Worm (Caenorhabditis elegans) whole organism, L3 larva: ENCODE data around the gene frpr-15.

Experiments used
- aly-2 ChIP-seq: fragments of 150-350 bp; optimal IDR thresholded peaks from 2 replicates; lab custom pipeline; 2014; ENCODE audit warnings: missing biosample characterization, missing genetic modification characterization
- ceh-16 ChIP-seq: sonication (generic microtip); optimal IDR thresholded peaks from 2 replicates; lab custom pipeline; 2017; ENCODE audit warnings: missing biosample characterization, missing genetic modification characterization
- ceh-28 ChIP-seq: fragments of 150-350 bp; optimal IDR thresholded peaks from 2 replicates; lab custom pipeline; 2014; ENCODE audit warnings: missing biosample characterization, missing genetic modification reagents, missing genetic modification characterization
- ceh-82 ChIP-seq: fragments of 150-350 bp; optimal IDR thresholded peaks from 2 replicates; lab custom pipeline; 2014; ENCODE audit warnings: missing biosample characterization, missing genetic modification characterization
- ceh-9 ChIP-seq: sonication (generic microtip); optimal IDR thresholded peaks from 2 replicates; lab custom pipeline; 2018; ENCODE audit warnings: missing biosample characterization, missing genetic modification characterization
- daf-12 ChIP-seq: fragments of 150-350 bp; optimal IDR thresholded peaks from 2 replicates; lab custom pipeline; 2014; ENCODE audit warnings: missing biosample characterization, missing genetic modification reagents, missing genetic modification characterization
- egl-27 ChIP-seq: sonication (generic microtip); optimal IDR thresholded peaks from 4 replicates; lab custom pipeline; 2017; ENCODE audit warnings: missing biosample characterization, missing genetic modification reagents, missing genetic modification characterization
- egl-5 ChIP-seq: fragments of 150-350 bp; optimal IDR thresholded peaks from 2 replicates; lab custom pipeline; 2017; ENCODE audit warnings: missing biosample characterization, missing genetic modification reagents, missing genetic modification characterization, inconsistent platforms
- elt-1 ChIP-seq: fragments of 150-350 bp; optimal IDR thresholded peaks from 2 replicates; lab custom pipeline; 2014; ENCODE audit warnings: missing biosample characterization, missing genetic modification characterization
- elt-2 ChIP-seq: sonication (generic microtip); optimal IDR thresholded peaks from 2 replicates; lab custom pipeline; 2016; ENCODE audit warnings: missing genetic modification reagents, mild to moderate bottlenecking, missing genetic modification characterization, missing compliant biosample characterization
- elt-3 ChIP-seq, 3 experiments: fragments of 150-350 bp in 1 of 3; sonication (generic microtip) in 2 of 3; optimal IDR thresholded peaks; 2 replicates in 2 of 3; 4 replicates in 1 of 3; lab custom pipeline; 2014 to 2017; ENCODE audit warnings: missing biosample characterization in 3 of 3, missing genetic modification characterization in 3 of 3
- eor-1 ChIP-seq, 2 experiments: fragments of 150-350 bp; optimal IDR thresholded peaks; 2 replicates each; lab custom pipeline; 2014 to 2018; ENCODE audit warnings: missing biosample characterization in 2 of 2, missing genetic modification characterization in 2 of 2
- fkh-10 ChIP-seq: sonication (generic microtip); optimal IDR thresholded peaks from 2 replicates; lab custom pipeline; 2017; ENCODE audit warnings: missing biosample characterization, missing genetic modification reagents, missing genetic modification characterization
- fkh-2 ChIP-seq: fragments of 150-350 bp; optimal IDR thresholded peaks from 2 replicates; lab custom pipeline; 2014; ENCODE audit warnings: missing biosample characterization, missing genetic modification reagents, missing genetic modification characterization
- fos-1 ChIP-seq: fragments of 150-350 bp; optimal IDR thresholded peaks from 2 replicates; lab custom pipeline; 2014; ENCODE audit warnings: missing biosample characterization, missing genetic modification characterization
- hmg-11 ChIP-seq: sonication (generic microtip); optimal IDR thresholded peaks from 2 replicates; lab custom pipeline; 2016; ENCODE audit warnings: missing genetic modification characterization, missing compliant biosample characterization
- lin-15B ChIP-seq: fragments of 150-350 bp; optimal IDR thresholded peaks from 2 replicates; lab custom pipeline; 2014; ENCODE audit warnings: missing biosample characterization, missing genetic modification characterization
- lin-39 ChIP-seq: fragments of 150-350 bp; optimal IDR thresholded peaks from 2 replicates; lab custom pipeline; 2018; ENCODE audit warnings: missing biosample characterization, missing genetic modification reagents, missing genetic modification characterization
- mml-1 ChIP-seq: fragments of 150-350 bp; sonication (generic microtip); optimal IDR thresholded peaks from 3 replicates; lab custom pipeline; 2014; ENCODE audit warnings: missing biosample characterization, missing genetic modification characterization
- nfya-1 ChIP-seq: sonication (generic microtip); optimal IDR thresholded peaks from 2 replicates; lab custom pipeline; 2017; ENCODE audit warnings: missing genetic modification characterization, mild to moderate bottlenecking, missing compliant biosample characterization, antibody characterized with exemption, moderate library complexity; ENCODE audit not compliant: insufficient read depth
- nhr-11 ChIP-seq: fragments of 150-350 bp; optimal IDR thresholded peaks from 2 replicates; lab custom pipeline; 2014; ENCODE audit warnings: missing biosample characterization, missing genetic modification characterization
- nhr-23 ChIP-seq: fragments of 150-350 bp; optimal IDR thresholded peaks from 2 replicates; lab custom pipeline; 2014; ENCODE audit warnings: missing biosample characterization, missing genetic modification reagents, missing genetic modification characterization
- nhr-237 ChIP-seq: fragments of 150-350 bp; optimal IDR thresholded peaks from 2 replicates; lab custom pipeline; 2014; ENCODE audit warnings: missing biosample characterization, missing genetic modification characterization
- nhr-28 ChIP-seq: fragments of 150-350 bp; optimal IDR thresholded peaks from 2 replicates; lab custom pipeline; 2014; ENCODE audit warnings: missing biosample characterization, missing genetic modification characterization
- nhr-43 ChIP-seq: sonication (generic microtip); optimal IDR thresholded peaks from 2 replicates; lab custom pipeline; 2016; ENCODE audit warnings: mild to moderate bottlenecking, missing genetic modification characterization, missing compliant biosample characterization; ENCODE audit not compliant: poor library complexity, severe bottlenecking
- nhr-76 ChIP-seq: fragments of 150-350 bp; sonication (generic microtip); optimal IDR thresholded peaks from 5 replicates; lab custom pipeline; 2014; ENCODE audit warnings: missing biosample characterization, missing genetic modification characterization
- nhr-77 ChIP-seq: fragments of 150-350 bp; optimal IDR thresholded peaks from 2 replicates; lab custom pipeline; 2014; ENCODE audit warnings: missing biosample characterization, missing genetic modification characterization
- pha-4 ChIP-seq: fragments of 150-350 bp; optimal IDR thresholded peaks from 2 replicates; lab custom pipeline; 2014; ENCODE audit warnings: missing biosample characterization, missing genetic modification reagents, missing genetic modification characterization
- pqm-1 ChIP-seq: fragments of 150-350 bp; optimal IDR thresholded peaks from 2 replicates; lab custom pipeline; 2017; ENCODE audit warnings: missing biosample characterization, missing genetic modification characterization, inconsistent platforms
- sea-2 ChIP-seq: fragments of 150-350 bp; sonication (generic microtip); optimal IDR thresholded peaks from 4 replicates; lab custom pipeline; 2014; ENCODE audit warnings: missing biosample characterization, missing genetic modification reagents, missing genetic modification characterization
- skn-1 ChIP-seq: fragments of 150-350 bp; optimal IDR thresholded peaks from 2 replicates; lab custom pipeline; 2014; ENCODE audit warnings: missing biosample characterization, missing genetic modification characterization
- unc-39 ChIP-seq: sonication (generic microtip); optimal IDR thresholded peaks from 4 replicates; lab custom pipeline; 2017; ENCODE audit warnings: missing biosample characterization, missing genetic modification characterization
- unc-62 ChIP-seq: fragments of 150-350 bp; sonication (generic microtip); optimal IDR thresholded peaks from 4 replicates; lab custom pipeline; 2014; ENCODE audit warnings: missing biosample characterization, missing genetic modification reagents, missing genetic modification characterization
- ztf-11 ChIP-seq: fragments of 150-350 bp; optimal IDR thresholded peaks from 2 replicates; lab custom pipeline; 2014; ENCODE audit warnings: missing biosample characterization, missing genetic modification characterization

The frpr-15 gene

ce11 chrV:12637238-12637690, 42.6 kb upstream of the frpr-15 start, which contains the start of gene F56H9.2 (continued):
- TF ChIP-seq skn-1 (tag; lab: Kevin White, UChicago) (no peak), aly-2 (tag; lab: Kevin White, UChicago) (no peak), unc-39 (tag; lab: Kevin White, UChicago) (no peak)

ce11 chrV:12637764-12638502, 42.0 kb upstream of the frpr-15 start:
- TF ChIP-seq egl-27 (tag; lab: Kevin White, UChicago) (no peak), nhr-23 (tag; lab: Kevin White, UChicago) (peak; percentile 16), ceh-82 (tag; lab: Kevin White, UChicago) (no peak), pqm-1 (peak; percentile 72), lin-15B (tag; lab: Kevin White, UChicago) (no peak), elt-2 (tag; lab: Kevin White, UChicago) (peak; percentile 92), nhr-43 (tag; lab: Kevin White, UChicago) (peak; percentile 54), hmg-11 (tag; lab: Kevin White, UChicago) (no peak), unc-62 (GFP tag; lab: Kevin White, UChicago) (no peak), skn-1 (tag; lab: Kevin White, UChicago) (no peak), daf-12 (tag; lab: Kevin White, UChicago) (no peak), nhr-237 (no peak), pha-4 (tag; lab: Kevin White, UChicago) (peak; percentile 40), aly-2 (tag; lab: Kevin White, UChicago) (no peak)

- TF ChIP-seq ceh-16 (tag; lab: Kevin White, UChicago) (no peak), ceh-82 (tag; lab: Kevin White, UChicago) (no peak), eor-1 (tag; optimal IDR thresholded peaks at IDR 0.05; lab: Kevin White, UChicago) (no peak), nhr-237 (no peak), fos-1 (tag; lab: Kevin White, UChicago) (no peak), fkh-2 (tag; lab: Kevin White, UChicago) (no peak), egl-5 (tag; lab: Kevin White, UChicago) (no peak), ztf-11 (no peak), hmg-11 (tag; lab: Kevin White, UChicago) (no peak), nfya-1 (tag; lab: Kevin White, UChicago) (no peak), mml-1 (no peak), elt-3 (tag; optimal IDR thresholded peaks at IDR 0.05; lab: Kevin White, UChicago) (no peak), ceh-28 (tag; lab: Kevin White, UChicago) (no peak), nhr-23 (tag; lab: Kevin White, UChicago) (no peak), nhr-76 (no peak)
- TF ChIP-seq, all 47 proteins: peak for 0
Measured at ce11 chrV:12640384-12640783, 39.5 kb upstream of the frpr-15 start, which contains the start of gene gpa-8. Gene gpa-8, minus strand, starts transcription at chrV:12640484.

ce11 chrV:12644500-12644899, 35.4 kb upstream of the frpr-15 start, which contains the start of gene F56H9.8:
Gene F56H9.8, plus strand, starts transcription at chrV:12644800.
- TF ChIP-seq eor-1 (tag; optimal IDR thresholded peaks at IDR 0.05; lab: Kevin White, UChicago) = no peak
- no peak for TF ChIP-seq skn-1 (tag; lab: Kevin White, UChicago)
- no peak for TF ChIP-seq ceh-9
- no peak for TF ChIP-seq nhr-77
- TF ChIP-seq egl-27 (tag; lab: Kevin White, UChicago) = no peak
- no peak for TF ChIP-seq elt-3 (tag; optimal IDR thresholded peaks at IDR 0.05; lab: Kevin White, UChicago)
- TF ChIP-seq ceh-82 (tag; lab: Kevin White, UChicago) = no peak
- no peak for TF ChIP-seq hmg-11 (tag; lab: Kevin White, UChicago)
- no peak for TF ChIP-seq elt-1
- no peak for TF ChIP-seq elt-2 (tag; lab: Kevin White, UChicago)

DNA sequence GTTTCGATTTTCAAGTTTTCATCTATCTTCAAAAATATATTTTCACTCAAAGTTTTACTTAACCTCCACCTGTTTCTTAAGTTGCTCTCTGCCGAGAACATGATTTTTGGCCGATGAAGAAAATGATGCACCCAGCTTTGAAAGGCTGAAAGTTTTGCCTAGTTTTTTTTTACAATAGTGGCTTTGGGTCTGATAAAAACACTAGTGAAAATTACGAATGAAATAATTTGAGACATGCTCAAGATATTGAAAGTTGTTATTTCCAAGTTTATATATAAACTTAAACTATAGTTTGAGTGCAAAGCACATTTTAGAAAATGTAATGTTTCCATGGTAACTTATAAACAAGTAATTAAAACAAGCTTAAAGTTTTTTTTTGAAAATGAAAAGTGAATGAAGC, 30.7 kb upstream of the frpr-15 start, which contains the start of gene gpa-9:
TSS of gene gpa-9 (minus strand) at position 101 of the 400 bp plus-strand sequence.
- TF ChIP-seq nhr-11 (tag; lab: Kevin White, UChicago) (no peak), mml-1 (no peak), sea-2 (GFP tag; lab: Kevin White, UChicago) (no peak), lin-39 (no peak), ceh-9 (no peak), unc-62 (GFP tag; lab: Kevin White, UChicago) (no peak), elt-2 (tag; lab: Kevin White, UChicago) (no peak), nhr-28 (tag; lab: Kevin White, UChicago) (no peak), ztf-11 (no peak), fkh-10 (GFP tag; lab: Kevin White, UChicago) (no peak), ceh-28 (tag; lab: Kevin White, UChicago) (no peak), eor-1 (tag; optimal IDR thresholded peaks at IDR 0.05; lab: Kevin White, UChicago) (no peak), unc-39 (tag; lab: Kevin White, UChicago) (no peak)
